Fruit fly (Drosophila melanogaster) whole organism, wandering third instar larva: ENCODE results near the gene CG43165.

ENCODE experiments used
- Abd-B ChIP-seq: fragments of >200 bp; optimal IDR thresholded peaks from 2 replicates; lab custom pipeline; 2017; ENCODE audit warnings: missing biosample characterization, missing genetic modification characterization
- CG32264 ChIP-seq: fragments of 200-800 bp; sonication (Bioruptor generic); optimal IDR thresholded peaks from 2 replicates; lab custom pipeline; 2016; ENCODE audit warnings: missing biosample characterization, missing genetic modification characterization
- CG9705 ChIP-seq: fragments of 200-800 bp; sonication (Bioruptor generic); optimal IDR thresholded peaks from 2 replicates; lab custom pipeline; 2018; ENCODE audit warnings: missing biosample characterization, mild to moderate bottlenecking, missing genetic modification characterization
- CrebA ChIP-seq: fragments of 200-800 bp; sonication (Bioruptor generic); optimal IDR thresholded peaks from 2 replicates; lab custom pipeline; 2016; ENCODE audit warnings: missing biosample characterization, mild to moderate bottlenecking, missing genetic modification characterization, borderline replicate concordance
- Dfd ChIP-seq: fragments of >200 bp; optimal IDR thresholded peaks from 2 replicates; lab custom pipeline; 2017; ENCODE audit warnings: missing biosample characterization, missing genetic modification characterization
- Dif ChIP-seq: fragments of 200-275, 200-300 bp; sonication (Bioruptor generic); optimal IDR thresholded peaks from 2 replicates; lab custom pipeline; 2018; ENCODE audit warnings: missing biosample characterization, missing genetic modification characterization; ENCODE audit not compliant: partially characterized antibody
- GATAd ChIP-seq: sonication (Bioruptor generic); optimal IDR thresholded peaks from 2 replicates; lab custom pipeline; 2016; ENCODE audit warnings: missing biosample characterization, missing genetic modification characterization
- Hnf4 ChIP-seq: fragments of 200-800 bp; sonication (Bioruptor generic); optimal IDR thresholded peaks from 2 replicates; lab custom pipeline; 2016; ENCODE audit warnings: missing biosample characterization, mild to moderate bottlenecking, missing genetic modification characterization
- Hr78 ChIP-seq: fragments of >200 bp; optimal IDR thresholded peaks from 2 replicates; lab custom pipeline; 2017; ENCODE audit warnings: missing biosample characterization, missing genetic modification characterization
- Hr83 ChIP-seq: fragments of 200-300 bp; sonication (Bioruptor generic); optimal IDR thresholded peaks from 2 replicates; lab custom pipeline; 2016; ENCODE audit warnings: missing biosample characterization, mild to moderate bottlenecking, missing genetic modification characterization, moderate library complexity; ENCODE audit not compliant: poor library complexity, severe bottlenecking
- Jra ChIP-seq: sonication (Bioruptor generic); optimal IDR thresholded peaks from 2 replicates; lab custom pipeline; 2016; ENCODE audit warnings: missing biosample characterization, missing genetic modification characterization
- Mio ChIP-seq: sonication (Bioruptor generic); optimal IDR thresholded peaks from 2 replicates; lab custom pipeline; 2016; ENCODE audit warnings: missing biosample characterization, missing genetic modification characterization
- Myc ChIP-seq: fragments of >200 bp; optimal IDR thresholded peaks from 2 replicates; lab custom pipeline; 2017
- N ChIP-seq: fragments of >200 bp; optimal IDR thresholded peaks from 2 replicates; lab custom pipeline; 2018; ENCODE audit warnings: missing biosample characterization, missing external identifiers, missing genetic modification characterization
- OdsH ChIP-seq: fragments of 200-800 bp; sonication (Bioruptor generic); optimal IDR thresholded peaks from 2 replicates; lab custom pipeline; 2016; ENCODE audit warnings: missing biosample characterization, mild to moderate bottlenecking, missing genetic modification characterization
- Sp1 ChIP-seq: fragments of 200-800 bp; sonication (Bioruptor generic); optimal IDR thresholded peaks from 3 replicates; lab custom pipeline; 2019; ENCODE audit warnings: missing biosample characterization, mild to moderate bottlenecking, missing genetic modification characterization, moderate library complexity
- Vsx2 ChIP-seq: fragments of 200-300, 225-300 bp; sonication (Bioruptor generic); optimal IDR thresholded peaks from 2 replicates; lab custom pipeline; 2018; ENCODE audit warnings: missing biosample characterization, missing genetic modification characterization; ENCODE audit not compliant: partially characterized antibody
- br ChIP-seq: fragments of 200-800 bp; sonication (Bioruptor generic); optimal IDR thresholded peaks from 2 replicates; lab custom pipeline; 2016; ENCODE audit warnings: missing biosample characterization, missing genetic modification characterization
- brk ChIP-seq: fragments of 200-800 bp; sonication (Bioruptor generic); optimal IDR thresholded peaks from 2 replicates; lab custom pipeline; 2016; ENCODE audit warnings: missing biosample characterization, mild to moderate bottlenecking, missing genetic modification characterization
- dl ChIP-seq, 2 experiments: fragments of 175-275, 200-275 bp in 1 of 2; fragments of 200-275 bp in 1 of 2; sonication (Bioruptor generic); optimal IDR thresholded peaks; lab custom pipeline; 2018; ENCODE audit warnings: mild to moderate bottlenecking in 2 of 2, missing biosample characterization in 2 of 2, missing genetic modification characterization in 2 of 2, moderate library complexity in 2 of 2; ENCODE audit not compliant: partially characterized antibody in 2 of 2, insufficient read depth in 1 of 2
- dmrt93B ChIP-seq: fragments of 200-800 bp; sonication (Bioruptor generic); optimal IDR thresholded peaks from 2 replicates; lab custom pipeline; 2018; ENCODE audit warnings: missing biosample characterization, mild to moderate bottlenecking, missing genetic modification characterization
- dsf ChIP-seq: sonication (Bioruptor generic); optimal IDR thresholded peaks from 2 replicates; lab custom pipeline; 2016; ENCODE audit warnings: missing biosample characterization, missing genetic modification characterization, borderline replicate concordance
- foxo ChIP-seq, 2 experiments: fragments of 200-800 bp; sonication (Bioruptor generic); optimal IDR thresholded peaks; 2 replicates in 1 of 2; 3 replicates in 1 of 2; lab custom pipeline; 2016 to 2017; ENCODE audit warnings: missing biosample characterization in 2 of 2, missing genetic modification characterization in 2 of 2
- fru ChIP-seq: fragments of 200-800 bp; sonication (Bioruptor generic); optimal IDR thresholded peaks from 3 replicates; lab custom pipeline; 2016; ENCODE audit warnings: missing biosample characterization, mild to moderate bottlenecking, missing genetic modification characterization
- h ChIP-seq: fragments of 200-800 bp; sonication (Bioruptor generic); optimal IDR thresholded peaks from 3 replicates; lab custom pipeline; 2016; ENCODE audit warnings: missing biosample characterization, mild to moderate bottlenecking, missing genetic modification characterization
- jim ChIP-seq: fragments of 175-275, 200-325 bp; sonication (Bioruptor generic); optimal IDR thresholded peaks from 2 replicates; lab custom pipeline; 2016; ENCODE audit warnings: missing biosample characterization, mild to moderate bottlenecking, missing genetic modification characterization
- lola ChIP-seq: fragments of >200 bp; optimal IDR thresholded peaks from 2 replicates; lab custom pipeline; 2017; ENCODE audit warnings: missing biosample characterization, missing genetic modification characterization
- psq ChIP-seq: fragments of 200-800 bp; sonication (Bioruptor generic); optimal IDR thresholded peaks from 3 replicates; lab custom pipeline; 2017; ENCODE audit warnings: missing biosample characterization, mild to moderate bottlenecking, missing genetic modification characterization, moderate library complexity
- sage ChIP-seq: fragments of 200-800 bp; sonication (Bioruptor generic); optimal IDR thresholded peaks from 2 replicates; lab custom pipeline; 2016; ENCODE audit warnings: missing biosample characterization, mild to moderate bottlenecking, missing genetic modification characterization
- sv ChIP-seq: fragments of 200-800 bp; sonication (Bioruptor generic); optimal IDR thresholded peaks from 3 replicates; lab custom pipeline; 2016; ENCODE audit warnings: missing biosample characterization, missing genetic modification characterization
- tai ChIP-seq: sonication (Bioruptor generic); optimal IDR thresholded peaks from 2 replicates; lab custom pipeline; 2016; ENCODE audit warnings: missing biosample characterization, missing genetic modification characterization
- usp ChIP-seq: fragments of >200 bp; optimal IDR thresholded peaks from 2 replicates; lab custom pipeline; 2017; ENCODE audit warnings: missing biosample characterization, missing genetic modification characterization
- woc ChIP-seq: sonication (Bioruptor generic); optimal IDR thresholded peaks from 2 replicates; lab custom pipeline; 2016; ENCODE audit warnings: missing biosample characterization, mild to moderate bottlenecking, missing genetic modification characterization

Gene CG43165

DNA sequence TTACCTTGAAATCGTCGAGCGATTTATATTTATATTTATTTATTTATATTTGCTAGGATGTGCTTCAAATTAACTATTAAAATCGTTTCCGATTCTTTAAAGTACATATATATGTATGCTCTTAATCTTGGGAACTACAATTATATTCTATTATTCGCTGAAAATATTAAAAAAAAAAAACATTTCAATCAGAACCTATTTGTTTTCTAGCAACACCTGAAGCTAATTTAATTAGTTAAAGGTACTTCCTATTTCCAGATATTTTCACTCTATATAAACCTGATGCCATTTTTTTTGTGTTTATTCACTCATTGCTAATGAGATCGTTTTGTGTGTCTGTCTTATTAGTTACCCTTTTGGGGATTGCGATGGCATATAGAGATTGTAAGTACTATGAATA, 6.2 kb upstream of the CG43165 start, which contains the start of gene CG42467:
Gene CG42467 (plus strand): TSS at position 301 of the 400 bp plus-strand sequence.
- no peak for TF ChIP-seq Myc
- TF ChIP-seq Dif (GFP tag; lab: Kevin White, UChicago), result no peak
- TF ChIP-seq N (GFP tag; lab: Kevin White, UChicago), result no peak
- TF ChIP-seq Mio (GFP tag; lab: Kevin White, UChicago), result no peak
- TF ChIP-seq, all 38 proteins: peak for 0

DNA sequence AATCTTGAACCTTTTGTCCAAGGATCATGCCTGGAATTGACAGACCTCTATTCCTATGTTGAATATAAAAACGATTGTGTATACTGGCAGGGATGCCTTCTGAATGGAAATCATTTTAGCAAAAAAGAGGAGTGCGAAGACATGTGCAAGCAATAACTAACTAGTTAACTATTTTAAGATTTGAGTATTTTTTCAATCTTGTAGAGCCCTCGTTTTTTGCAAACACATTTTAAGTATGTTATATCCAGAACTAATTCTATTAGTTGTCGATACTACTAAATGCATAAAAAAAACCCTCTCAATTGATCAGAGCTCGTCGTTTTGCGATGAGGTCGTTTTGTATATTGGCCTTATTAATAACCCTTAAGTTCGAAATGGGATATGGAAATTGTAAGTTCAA, 5.6 kb upstream of the CG43165 start, which contains the start of gene Sfp24C1:
Gene Sfp24C1 (plus strand): TSS at position 301 of the 400 bp plus-strand sequence.
- TF ChIP-seq CrebA (no peak), CG9705 (GFP tag; lab: Kevin White, UChicago) (no peak), Dfd (GFP tag; lab: Kevin White, UChicago) (no peak), OdsH (no peak), Hnf4 (GFP tag; lab: Kevin White, UChicago) (no peak), woc (no peak), Dif (GFP tag; lab: Kevin White, UChicago) (no peak), Vsx2 (no peak), tai (GFP tag; lab: Kevin White, UChicago) (no peak), fru (no peak)

DNA sequence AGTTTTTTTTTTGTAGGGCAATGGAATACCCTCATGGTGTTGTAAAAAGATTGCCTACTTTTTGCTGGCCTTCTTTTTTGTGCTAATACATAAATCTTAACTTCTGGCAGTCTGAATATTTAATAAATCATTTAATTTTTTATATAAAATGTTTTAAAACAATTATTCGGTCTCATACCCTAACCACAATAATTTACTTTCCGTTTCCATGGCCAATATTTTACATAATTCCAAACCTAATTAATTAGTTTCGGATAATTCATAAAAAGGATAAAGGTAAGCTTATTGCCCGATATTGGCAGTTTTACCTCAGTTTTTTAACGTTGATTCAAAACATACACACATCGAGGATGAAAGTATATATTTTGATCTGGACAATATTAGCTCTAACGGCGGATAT, 5.1 kb upstream of the CG43165 start, which contains the start of gene CG42465:
Gene CG42465 (plus strand): TSS at position 301 of the 400 bp plus-strand sequence.
- no peak for TF ChIP-seq dl (GFP tag; optimal IDR thresholded peaks at IDR 0.05; lab: Kevin White, UChicago; ENCODE audit: insufficient read depth in 1 of 2, partially characterized antibody in 2 of 2)
- no peak for TF ChIP-seq CG32264
- no peak for TF ChIP-seq N (GFP tag; lab: Kevin White, UChicago)
- TF ChIP-seq tai (GFP tag; lab: Kevin White, UChicago), result no peak
- TF ChIP-seq sage, result no peak
- no peak for TF ChIP-seq Dfd (GFP tag; lab: Kevin White, UChicago)
- TF ChIP-seq br (GFP tag; lab: Kevin White, UChicago), result no peak
- TF ChIP-seq jim, result no peak
- no peak for TF ChIP-seq lola (GFP tag; lab: Kevin White, UChicago)
- TF ChIP-seq Jra, result no peak
- TF ChIP-seq OdsH, result no peak
- TF ChIP-seq Hnf4 (GFP tag; lab: Kevin White, UChicago), result no peak
- TF ChIP-seq CrebA, result no peak
- no peak for TF ChIP-seq Hr83

DNA sequence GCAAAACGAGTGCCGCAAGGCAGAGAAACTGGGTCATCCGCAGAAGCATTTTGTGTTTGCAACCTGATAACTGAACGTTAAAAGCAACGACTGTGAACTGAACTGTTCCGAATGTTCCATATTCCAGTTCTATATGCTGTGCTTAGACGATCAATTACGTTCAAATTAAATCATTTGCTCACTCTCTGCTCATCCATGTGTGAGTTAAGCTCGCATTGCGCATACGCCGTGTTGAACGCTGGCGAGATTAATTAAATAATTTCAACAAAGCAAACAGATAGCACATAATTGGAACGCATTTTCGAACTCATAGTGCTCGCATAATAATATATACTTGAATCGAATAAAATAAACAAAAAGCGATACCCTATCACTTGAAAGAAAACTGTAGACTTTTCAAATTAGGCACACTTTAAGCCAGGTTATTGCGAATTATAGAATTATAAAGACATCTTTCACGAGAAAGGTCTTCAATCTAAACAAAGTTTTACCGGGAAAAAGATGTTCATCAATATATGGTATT, 4.2 kb upstream of the CG43165 start, which contains the start of the genes CG10031 and CG42464:
Gene CG10031 (minus strand): TSS at position 101 of the 523 bp plus-strand sequence.
Gene CG42464 (plus strand): TSS at position 473 of the 523 bp plus-strand sequence.
- no peak for TF ChIP-seq Hr78 (GFP tag; lab: Kevin White, UChicago)
- TF ChIP-seq CrebA, result no peak
- no peak for TF ChIP-seq tai (GFP tag; lab: Kevin White, UChicago)
- no peak for TF ChIP-seq brk
- no peak for TF ChIP-seq Hr83
- TF ChIP-seq usp (GFP tag; lab: Kevin White, UChicago), result no peak
- TF ChIP-seq Abd-B (GFP tag; lab: Kevin White, UChicago), result no peak
- TF ChIP-seq woc, result no peak
- no peak for TF ChIP-seq sv (GFP tag; lab: Kevin White, UChicago)
- TF ChIP-seq dsf (GFP tag; lab: Kevin White, UChicago), result no peak
- no peak for TF ChIP-seq psq (GFP tag; lab: Kevin White, UChicago)
- no peak for TF ChIP-seq Mio (GFP tag; lab: Kevin White, UChicago)
- no peak for TF ChIP-seq OdsH
- TF ChIP-seq CG9705 (GFP tag; lab: Kevin White, UChicago), result no peak
- TF ChIP-seq foxo (GFP tag; optimal IDR thresholded peaks at IDR 0.05; lab: Kevin White, UChicago), result no peak
- no peak for TF ChIP-seq Sp1 (GFP tag; lab: Kevin White, UChicago)
- TF ChIP-seq h (GFP tag; lab: Kevin White, UChicago), result no peak
- no peak for TF ChIP-seq dmrt93B (GFP tag; lab: Kevin White, UChicago)
- no peak for TF ChIP-seq Dfd (GFP tag; lab: Kevin White, UChicago)
- no peak for TF ChIP-seq GATAd
- TF ChIP-seq, all 38 proteins: peak for 0
